Worm (Caenorhabditis elegans) whole organism, young adult: ENCODE measurements around the gene sdz-9.

Experiments used
- B0019.2 ChIP-seq: fragments of 200-800 bp; sonication (Bioruptor generic); conservative IDR thresholded peaks from 2 replicates; pipeline ENCODE4 v1.3.6; 2022; ENCODE audit warnings: missing genetic modification reagents, missing genetic modification characterization, missing compliant biosample characterization
- B0336.3 ChIP-seq: fragments of 200-800 bp; sonication (Bioruptor generic); IDR thresholded peaks from 2 replicates; pipeline ENCODE4 v1.3.6; 2022; ENCODE audit warnings: missing genetic modification characterization, missing compliant biosample characterization
- C06A6.2 ChIP-seq: fragments of 200-800 bp; sonication (Bioruptor generic); conservative IDR thresholded peaks from 2 replicates; pipeline ENCODE4 v1.3.6; 2022; ENCODE audit warnings: missing genetic modification characterization, missing compliant biosample characterization
- K12H6.12 ChIP-seq: fragments of 200-800 bp; sonication (Bioruptor generic); optimal IDR thresholded peaks from 2 replicates; lab custom pipeline; 2018; ENCODE audit warnings: mild to moderate bottlenecking, missing genetic modification characterization, missing compliant biosample characterization
- Y53F4B.3 ChIP-seq: fragments of 200-800 bp; sonication (Bioruptor generic); IDR thresholded peaks from 2 replicates; pipeline ENCODE4 v1.3.6; 2022; ENCODE audit warnings: missing genetic modification reagents, missing genetic modification characterization, missing compliant biosample characterization
- Y53G8AR.9 ChIP-seq: fragments of 200-800 bp; sonication (Bioruptor generic); conservative IDR thresholded peaks from 2 replicates; pipeline ENCODE4 v1.3.6; 2022; ENCODE audit warnings: missing genetic modification reagents, missing genetic modification characterization, missing compliant biosample characterization
- Y56A3A.18 ChIP-seq: fragments of 200-800 bp; sonication (Bioruptor generic); IDR thresholded peaks from 2 replicates; pipeline ENCODE4 v1.3.6; 2022; ENCODE audit warnings: missing genetic modification reagents, missing genetic modification characterization, missing compliant biosample characterization
- Y79H2A.3 ChIP-seq: fragments of 200-800 bp; sonication (Bioruptor generic); conservative IDR thresholded peaks from 2 replicates; pipeline ENCODE4 v1.3.6; 2022; ENCODE audit warnings: missing genetic modification reagents, missing genetic modification characterization, missing compliant biosample characterization
- athp-1 ChIP-seq: sonication (generic microtip); optimal IDR thresholded peaks from 2 replicates; lab custom pipeline; 2017; ENCODE audit warnings: mild to moderate bottlenecking, missing genetic modification characterization, missing compliant biosample characterization
- ccch-3 ChIP-seq: fragments of 200-800 bp; sonication (Bioruptor generic); optimal IDR thresholded peaks from 2 replicates; lab custom pipeline; 2018; ENCODE audit warnings: mild to moderate bottlenecking, missing genetic modification characterization, missing compliant biosample characterization
- cebp-2 ChIP-seq: fragments of 200-800 bp; sonication (Bioruptor generic); IDR thresholded peaks from 2 replicates; pipeline ENCODE4 v1.3.6; 2022; ENCODE audit warnings: missing genetic modification characterization, missing compliant biosample characterization
- ceh-58 ChIP-seq: fragments of 200-800 bp; sonication (Bioruptor generic); IDR thresholded peaks from 2 replicates; pipeline ENCODE4 v1.3.6; 2022; ENCODE audit warnings: missing genetic modification characterization, missing compliant biosample characterization
- ekl-4 ChIP-seq: fragments of 200-800 bp; sonication (Bioruptor generic); IDR thresholded peaks from 2 replicates; pipeline ENCODE4 v1.3.6; 2022; ENCODE audit warnings: missing genetic modification reagents, missing genetic modification characterization, missing compliant biosample characterization
- him-1 ChIP-seq: sonication (generic microtip); optimal IDR thresholded peaks from 2 replicates; lab custom pipeline; 2016; ENCODE audit warnings: missing genotype, missing genetic modification reagents, missing genetic modification characterization, missing compliant biosample characterization
- hmg-1.2 ChIP-seq: fragments of 200-800 bp; sonication (Bioruptor generic); IDR thresholded peaks from 2 replicates; pipeline ENCODE4 v1.3.6; 2022; ENCODE audit warnings: missing genetic modification reagents, missing genetic modification characterization, missing compliant biosample characterization
- hrde-1 ChIP-seq: sonication (generic microtip); optimal IDR thresholded peaks from 2 replicates; lab custom pipeline; 2016; ENCODE audit warnings: missing genetic modification characterization, mild to moderate bottlenecking, missing compliant biosample characterization, moderate library complexity, missing genotype, missing genetic modification reagents, borderline replicate concordance
- let-607 ChIP-seq, 2 experiments: fragments of 200-800 bp in 1 of 2; sonication (Bioruptor generic) in 1 of 2; sonication (generic microtip) in 1 of 2; optimal IDR thresholded peaks; 2 replicates each; lab custom pipeline; 2016 to 2018; ENCODE audit warnings: mild to moderate bottlenecking in 2 of 2, missing compliant biosample characterization in 2 of 2, missing genetic modification characterization in 2 of 2, moderate library complexity in 2 of 2, missing genotype in 1 of 2
- mxl-1 ChIP-seq: sonication (generic microtip); optimal IDR thresholded peaks from 2 replicates; lab custom pipeline; 2016; ENCODE audit warnings: missing genetic modification characterization, missing compliant biosample characterization
- nhr-120 ChIP-seq: fragments of 200-800 bp; sonication (Bioruptor generic); IDR thresholded peaks from 2 replicates; pipeline ENCODE4 v1.3.6; 2022; ENCODE audit warnings: missing genetic modification characterization, missing compliant biosample characterization
- nhr-27 ChIP-seq: fragments of 200-800 bp; sonication (Bioruptor generic); optimal IDR thresholded peaks from 2 replicates; lab custom pipeline; 2018; ENCODE audit warnings: mild to moderate bottlenecking, missing genetic modification characterization, moderate library complexity, missing compliant biosample characterization
- nhr-80 ChIP-seq: sonication (generic microtip); optimal IDR thresholded peaks from 2 replicates; lab custom pipeline; 2016; ENCODE audit warnings: missing genetic modification characterization, missing compliant biosample characterization
- pbrm-1 ChIP-seq: fragments of 200-800 bp; sonication (Bioruptor generic); IDR thresholded peaks from 2 replicates; pipeline ENCODE4 v1.3.6; 2022; ENCODE audit warnings: missing genetic modification reagents, missing genetic modification characterization, missing compliant biosample characterization
- rec-8 ChIP-seq, 2 experiments: sonication (generic microtip); optimal IDR thresholded peaks; 2 replicates each; lab custom pipeline; 2016; ENCODE audit warnings: mild to moderate bottlenecking in 2 of 2, missing genetic modification characterization in 2 of 2, missing genetic modification reagents in 2 of 2, missing genotype in 2 of 2, missing biosample characterization in 1 of 2, missing compliant biosample characterization in 1 of 2, moderate library complexity in 1 of 2
- rpc-1 ChIP-seq, 2 experiments: fragments of 150-350 bp in 1 of 2; sonication (generic microtip) in 1 of 2; optimal IDR thresholded peaks; 2 replicates each; lab custom pipeline; 2014 to 2018; ENCODE audit warnings: missing biosample characterization in 1 of 2, missing genetic modification characterization in 1 of 2, missing genetic modification reagents in 1 of 2, missing genotype in 1 of 2
- snpc-1.3 ChIP-seq: sonication (generic microtip); optimal IDR thresholded peaks from 2 replicates; lab custom pipeline; 2017; ENCODE audit warnings: missing genetic modification characterization, mild to moderate bottlenecking, missing compliant biosample characterization, antibody characterized with exemption, moderate library complexity, missing genotype, missing genetic modification reagents; ENCODE audit not compliant: insufficient read depth
- snpc-4 ChIP-seq, 5 experiments: fragments of 150-350 bp in 1 of 5; sonication (generic microtip) in 4 of 5; optimal IDR thresholded peaks; 2 replicates each; lab custom pipeline; 2014 to 2018; ENCODE audit warnings: missing genetic modification characterization in 5 of 5, missing biosample characterization in 3 of 5, antibody characterized with exemption in 2 of 5, mild to moderate bottlenecking in 2 of 5, missing compliant biosample characterization in 2 of 5, missing genotype in 2 of 5, moderate library complexity in 2 of 5, missing genetic modification reagents in 1 of 5
- tbp1 ChIP-seq: fragments of 200-800 bp; sonication (Bioruptor generic); optimal IDR thresholded peaks from 2 replicates; lab custom pipeline; 2018; ENCODE audit warnings: mild to moderate bottlenecking, missing genetic modification characterization, missing compliant biosample characterization
- tbx-9 ChIP-seq: sonication (generic microtip); optimal IDR thresholded peaks from 2 replicates; lab custom pipeline; 2016; ENCODE audit warnings: borderline replicate concordance, missing genetic modification characterization, inconsistent platforms, missing compliant biosample characterization
- zfh-2 ChIP-seq: fragments of 200-800 bp; sonication (Bioruptor generic); conservative IDR thresholded peaks from 2 replicates; pipeline ENCODE4 v1.3.6; 2022; ENCODE audit warnings: missing genetic modification reagents, missing genetic modification characterization, missing compliant biosample characterization
- ztf-22 ChIP-seq: fragments of 200-800 bp; sonication (Bioruptor generic); optimal IDR thresholded peaks from 2 replicates; lab custom pipeline; 2018; ENCODE audit warnings: mild to moderate bottlenecking, missing genetic modification characterization, moderate library complexity, missing compliant biosample characterization

Gene sdz-9

ce11 chrII:2800550-2801233 lies 27.3 kb upstream of the sdz-9 start, which contains the start of gene nhr-119 (continued):
- peak in 1 of 2 experiments; percentile 42 for TF ChIP-seq let-607 (tag; optimal IDR thresholded peaks at IDR 0.05; lab: Kevin White, UChicago)
- TF ChIP-seq K12H6.12 (tag; lab: Kevin White, UChicago): no peak
- TF ChIP-seq zfh-2 (GFP tag; lab: Robert Waterston, UW): no peak
- peak; percentile 15 for TF ChIP-seq tbp1
- no peak for TF ChIP-seq nhr-27 (tag; lab: Kevin White, UChicago)
- TF ChIP-seq nhr-120 (GFP tag; lab: Robert Waterston, UW): no peak
- no peak for TF ChIP-seq cebp-2 (GFP tag; lab: Robert Waterston, UW)
- peak; percentile 67 for TF ChIP-seq nhr-80 (tag; lab: Kevin White, UChicago)
- 0 out of 2 replicates have a peak, but pooled peaks have one; percentile 38 for TF ChIP-seq ekl-4 (GFP tag; lab: Robert Waterston, UW)

- TF ChIP-seq Y53G8AR.9 (GFP tag; lab: Robert Waterston, UW) (no peak), ceh-58 (GFP tag; lab: Robert Waterston, UW) (no peak)
These were observed 24.5 kb upstream of the sdz-9 start for ce11 chrII:2797951-2798350.

- TF ChIP-seq rpc-1 (optimal IDR thresholded peaks at IDR 0.05; lab: Kevin White, UChicago) (no peak), rpc-1 (tag; optimal IDR thresholded peaks at IDR 0.05; lab: Kevin White, UChicago) (no peak), zfh-2 (GFP tag; lab: Robert Waterston, UW) (peak; percentile 56), snpc-4 (GFP tag; optimal IDR thresholded peaks at IDR 0.05; lab: Kevin White, UChicago) (no peak), snpc-4 (tag; optimal IDR thresholded peaks at IDR 0.05; lab: Kevin White, UChicago) (no peak), Y53F4B.3 (GFP tag; lab: Robert Waterston, UW) (no peak)
These were observed 23.0 kb upstream of the sdz-9 start for ce11 chrII:2796431-2796830.

DNA sequence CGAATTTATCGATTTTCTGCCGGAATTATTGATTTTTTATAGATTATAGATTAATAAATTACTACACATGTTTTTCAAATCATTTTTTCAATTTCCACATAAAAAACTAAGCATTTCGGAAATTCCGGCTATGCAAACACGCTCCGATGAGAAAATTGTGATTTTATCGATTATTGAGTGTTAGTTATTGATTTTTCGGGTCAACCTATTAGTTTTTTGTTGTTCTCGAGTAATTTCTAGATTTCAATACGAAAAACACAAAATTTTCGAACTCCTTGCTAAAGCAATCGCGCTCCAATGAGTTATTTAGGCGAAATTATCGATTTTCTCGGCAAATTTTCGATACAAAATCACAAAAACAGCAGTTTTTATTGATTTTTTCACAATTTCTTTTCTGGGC lies 22.0 kb upstream of the sdz-9 start:
- TF ChIP-seq Y79H2A.3 (GFP tag; lab: Robert Waterston, UW): no peak
- TF ChIP-seq ztf-22 (GFP tag; lab: Kevin White, UChicago): no peak
- no peak for TF ChIP-seq hmg-1.2 (GFP tag; lab: Robert Waterston, UW)
- TF ChIP-seq rec-8 (tag; optimal IDR thresholded peaks at IDR 0.05; lab: Kevin White, UChicago): no peak
- no peak for TF ChIP-seq nhr-120 (GFP tag; lab: Robert Waterston, UW)
- TF ChIP-seq him-1: no peak
- TF ChIP-seq athp-1 (tag; lab: Kevin White, UChicago): no peak
- no peak for TF ChIP-seq snpc-1.3 (tag; lab: Kevin White, UChicago)
- no peak for TF ChIP-seq cebp-2 (GFP tag; lab: Robert Waterston, UW)
- TF ChIP-seq B0019.2: no peak
- TF ChIP-seq tbx-9 (tag; lab: Kevin White, UChicago): no peak
- TF ChIP-seq B0336.3: no peak
- TF ChIP-seq hrde-1 (tag; lab: Kevin White, UChicago): no peak
- no peak for TF ChIP-seq C06A6.2 (GFP tag; lab: Robert Waterston, UW)
- TF ChIP-seq mxl-1 (tag; lab: Kevin White, UChicago): no peak
- no peak for TF ChIP-seq Y56A3A.18 (GFP tag; lab: Robert Waterston, UW)

ce11 chrII:2791693-2792092 lies 18.3 kb upstream of the sdz-9 start:
- no peak for TF ChIP-seq ccch-3
- no peak for TF ChIP-seq pbrm-1 (GFP tag; lab: Robert Waterston, UW)
- TF ChIP-seq hrde-1 (tag; lab: Kevin White, UChicago): no peak
- TF ChIP-seq zfh-2 (GFP tag; lab: Robert Waterston, UW): peak; percentile 73
